Fruit fly (Drosophila melanogaster) whole organism, embryonic: ENCODE measurements around the gene CG13829.
A peak's percentile ranks its signal among the peaks of the same experiment; 100 is the strongest.

ENCODE experiments used
- Ada2b ChIP-seq: fragments of 200-800 bp; sonication (Bioruptor generic); IDR thresholded peaks from 2 replicates; pipeline ENCODE4 v1.3.6; 2022; ENCODE audit warnings: missing biosample characterization, missing genetic modification characterization
- Bdp1 ChIP-seq: fragments of 200-800 bp; sonication (Bioruptor generic); optimal IDR thresholded peaks from 3 replicates; lab custom pipeline; 2016; ENCODE audit warnings: missing biosample characterization, missing genetic modification characterization
- CG11398 ChIP-seq: fragments of 200-800 bp; sonication (Bioruptor generic); optimal IDR thresholded peaks from 2 replicates; lab custom pipeline; 2016; ENCODE audit warnings: missing biosample characterization, missing genetic modification characterization
- CG11504 ChIP-seq: fragments of 200-800 bp; sonication (Bioruptor generic); optimal IDR thresholded peaks from 3 replicates; lab custom pipeline; 2019; ENCODE audit warnings: missing biosample characterization, mild to moderate bottlenecking, missing genetic modification characterization, moderate library complexity
- CG12299 ChIP-seq: fragments of 200-800 bp; sonication (Bioruptor generic); optimal IDR thresholded peaks from 2 replicates; lab custom pipeline; 2018; ENCODE audit warnings: missing biosample characterization, mild to moderate bottlenecking, missing genetic modification characterization
- CG14014 ChIP-seq: fragments of 200-800 bp; sonication (Bioruptor generic); IDR thresholded peaks from 2 replicates; pipeline ENCODE4 v1.3.6; 2022; ENCODE audit warnings: missing biosample characterization, missing genetic modification characterization
- CG14710 ChIP-seq: fragments of 200-800 bp; sonication (Bioruptor generic); optimal IDR thresholded peaks from 3 replicates; lab custom pipeline; 2019; ENCODE audit warnings: missing biosample characterization, mild to moderate bottlenecking, missing genetic modification characterization, moderate library complexity
- CG1529 ChIP-seq: fragments of 200-800 bp; sonication (Bioruptor generic); optimal IDR thresholded peaks from 3 replicates; lab custom pipeline; 2018; ENCODE audit warnings: missing biosample characterization, missing genetic modification characterization
- CG1603 ChIP-seq: fragments of 200-800 bp; sonication (Bioruptor generic); optimal IDR thresholded peaks from 2 replicates; lab custom pipeline; 2019; ENCODE audit warnings: missing biosample characterization, mild to moderate bottlenecking, missing genetic modification characterization, moderate library complexity
- CG1647 ChIP-seq: fragments of 200-800 bp; sonication (Bioruptor generic); optimal IDR thresholded peaks from 3 replicates; lab custom pipeline; 2016; ENCODE audit warnings: missing biosample characterization, missing genetic modification characterization
- CG16815 ChIP-seq: fragments of 200-800 bp; sonication (Bioruptor generic); optimal IDR thresholded peaks from 3 replicates; lab custom pipeline; 2017; ENCODE audit warnings: missing biosample characterization, mild to moderate bottlenecking, missing genetic modification characterization
- CG17802 ChIP-seq: fragments of 200-800 bp; sonication (Bioruptor generic); optimal IDR thresholded peaks from 2 replicates; lab custom pipeline; 2018; ENCODE audit warnings: missing biosample characterization, mild to moderate bottlenecking, missing genetic modification characterization, moderate library complexity
- CG17829 ChIP-seq: fragments of 200-800 bp; optimal IDR thresholded peaks from 2 replicates; lab custom pipeline; 2019; ENCODE audit warnings: missing biosample characterization, mild to moderate bottlenecking, missing genetic modification characterization, moderate library complexity
- CG18011 ChIP-seq: fragments of 200-800 bp; sonication (Bioruptor generic); optimal IDR thresholded peaks from 2 replicates; lab custom pipeline; 2017; ENCODE audit warnings: missing biosample characterization, missing genetic modification characterization, mild to moderate bottlenecking, moderate library complexity, missing genotype
- CG18476 ChIP-seq: fragments of 200-800 bp; sonication (Bioruptor generic); optimal IDR thresholded peaks from 2 replicates; lab custom pipeline; 2016; ENCODE audit warnings: missing biosample characterization, mild to moderate bottlenecking, missing genetic modification characterization
- CG2678 ChIP-seq: fragments of 200-800 bp; sonication (Bioruptor generic); optimal IDR thresholded peaks from 3 replicates; lab custom pipeline; 2019; ENCODE audit warnings: missing biosample characterization, mild to moderate bottlenecking, missing genetic modification characterization, moderate library complexity
- CG3281 ChIP-seq: fragments of 200-800 bp; sonication (Bioruptor generic); optimal IDR thresholded peaks from 3 replicates; lab custom pipeline; 2017; ENCODE audit warnings: missing biosample characterization, mild to moderate bottlenecking, missing genetic modification characterization
- CG33557 ChIP-seq: fragments of 200-800 bp; sonication (Bioruptor generic); optimal IDR thresholded peaks from 2 replicates; lab custom pipeline; 2019; ENCODE audit warnings: missing biosample characterization, mild to moderate bottlenecking, missing genetic modification characterization, moderate library complexity
- CG4282 ChIP-seq: fragments of 200-800 bp; sonication (Bioruptor generic); optimal IDR thresholded peaks from 2 replicates; lab custom pipeline; 2016; ENCODE audit warnings: missing biosample characterization, missing genetic modification characterization
- CG5953 ChIP-seq: fragments of 200-800 bp; sonication (Bioruptor generic); IDR thresholded peaks from 2 replicates; pipeline ENCODE4 v1.3.6; 2022; ENCODE audit warnings: missing biosample characterization, missing genetic modification characterization
- CG6254 ChIP-seq: fragments of 200-800 bp; sonication (Bioruptor generic); optimal IDR thresholded peaks from 3 replicates; lab custom pipeline; 2017; ENCODE audit warnings: mild to moderate bottlenecking, missing biosample characterization, missing genetic modification reagents, missing genetic modification characterization
- CG7556 ChIP-seq: fragments of 200-800 bp; sonication (Bioruptor generic); optimal IDR thresholded peaks from 2 replicates; lab custom pipeline; 2017; ENCODE audit warnings: missing biosample characterization, mild to moderate bottlenecking, missing genetic modification characterization
- CG8388 ChIP-seq: fragments of 200-800 bp; sonication (Bioruptor generic); optimal IDR thresholded peaks from 2 replicates; lab custom pipeline; 2019; ENCODE audit warnings: missing biosample characterization, mild to moderate bottlenecking, missing genetic modification characterization, moderate library complexity
- CHES-1-like ChIP-seq: fragments of 200-800 bp; sonication (Bioruptor generic); optimal IDR thresholded peaks from 2 replicates; lab custom pipeline; 2016; ENCODE audit warnings: missing biosample characterization, missing genetic modification characterization
- Dad ChIP-seq: fragments of 200-800 bp; sonication (Bioruptor generic); optimal IDR thresholded peaks from 3 replicates; lab custom pipeline; 2016; ENCODE audit warnings: missing biosample characterization, missing genetic modification characterization
- ERR ChIP-seq: fragments of 200-800 bp; sonication (Bioruptor generic); optimal IDR thresholded peaks from 2 replicates; lab custom pipeline; 2016; ENCODE audit warnings: missing biosample characterization, missing genetic modification characterization
- Hmr ChIP-seq: fragments of 200-800 bp; sonication (Bioruptor generic); optimal IDR thresholded peaks from 3 replicates; lab custom pipeline; 2017; ENCODE audit warnings: mild to moderate bottlenecking, missing biosample characterization, missing genetic modification reagents, missing genetic modification characterization
- Mes4 ChIP-seq: fragments of 200-800 bp; sonication (Bioruptor generic); optimal IDR thresholded peaks from 2 replicates; lab custom pipeline; 2016; ENCODE audit warnings: missing biosample characterization, missing genetic modification characterization
- Nf-YA ChIP-seq: fragments of 200-800 bp; sonication (Bioruptor generic); IDR thresholded peaks from 2 replicates; pipeline ENCODE4 v1.3.6; 2022; ENCODE audit warnings: missing biosample characterization, missing genetic modification characterization
- Oaz ChIP-seq: fragments of 200-800 bp; sonication (Bioruptor generic); IDR thresholded peaks from 2 replicates; pipeline ENCODE4 v1.3.6; 2022; ENCODE audit warnings: missing biosample characterization, missing genetic modification characterization
- Optix ChIP-seq: fragments of 200-800 bp; sonication (Bioruptor generic); IDR thresholded peaks from 3 replicates; pipeline ENCODE4 v1.3.6; 2022; ENCODE audit warnings: missing biosample characterization, missing genetic modification characterization
- Ravus ChIP-seq: fragments of 200-800 bp; sonication (Bioruptor generic); IDR thresholded peaks from 2 replicates; pipeline ENCODE4 v1.3.6; 2022; ENCODE audit warnings: missing biosample characterization, missing genetic modification characterization
- Rx ChIP-seq: fragments of 200-800 bp; sonication (Bioruptor generic); IDR thresholded peaks from 2 replicates; pipeline ENCODE4 v1.3.6; 2022; ENCODE audit warnings: missing biosample characterization, missing genetic modification characterization
- Stat92E ChIP-seq, 3 experiments: fragments of >200 bp in 2 of 3; fragments of 200-800 bp in 1 of 3; sonication (Bioruptor generic) in 1 of 3; optimal IDR thresholded peaks; 2 replicates each; lab custom pipeline; 2017 to 2019; ENCODE audit warnings: missing biosample characterization in 3 of 3, missing genetic modification characterization in 3 of 3, mild to moderate bottlenecking in 1 of 3, moderate library complexity in 1 of 3
- TFAM ChIP-seq: fragments of 200-800 bp; sonication (Bioruptor generic); optimal IDR thresholded peaks from 2 replicates; lab custom pipeline; 2017; ENCODE audit warnings: missing biosample characterization, missing genetic modification characterization, inconsistent platforms
- Taf1 ChIP-seq: fragments of 200-800 bp; sonication (Bioruptor generic); IDR thresholded peaks from 2 replicates; pipeline ENCODE4 v1.3.6; 2022; ENCODE audit warnings: missing biosample characterization, missing genetic modification characterization
- chif ChIP-seq, 2 experiments: fragments of 200-800 bp; sonication (Bioruptor generic); optimal IDR thresholded peaks; 3 replicates each; lab custom pipeline; 2016; ENCODE audit warnings: missing biosample characterization in 2 of 2, missing genetic modification characterization in 2 of 2
- croc ChIP-seq: fragments of 200-800 bp; sonication (Bioruptor generic); conservative IDR thresholded peaks from 3 replicates; pipeline ENCODE4 v1.3.6; 2022; ENCODE audit warnings: missing biosample characterization, missing genetic modification characterization
- dysf ChIP-seq: fragments of 200-800 bp; sonication (Bioruptor generic); IDR thresholded peaks from 3 replicates; pipeline ENCODE4 v1.3.6; 2022; ENCODE audit warnings: missing biosample characterization, missing genetic modification characterization
- fru ChIP-seq: fragments of >200 bp; optimal IDR thresholded peaks from 2 replicates; lab custom pipeline; 2017
- gce ChIP-seq: fragments of 200-800 bp; sonication (Bioruptor generic); IDR thresholded peaks from 3 replicates; pipeline ENCODE4 v1.3.6; 2022; ENCODE audit warnings: missing biosample characterization, missing genetic modification characterization
- luna ChIP-seq: fragments of 200-800 bp; sonication (Bioruptor generic); optimal IDR thresholded peaks from 2 replicates; lab custom pipeline; 2016; ENCODE audit warnings: missing biosample characterization, missing genetic modification characterization
- rib ChIP-seq: fragments of 200-800 bp; sonication (Bioruptor generic); IDR thresholded peaks from 2 replicates; pipeline ENCODE4 v1.3.6; 2022; ENCODE audit warnings: missing biosample characterization, missing genetic modification characterization
- sna ChIP-seq: fragments of 200-800 bp; sonication (Bioruptor generic); IDR thresholded peaks from 2 replicates; pipeline ENCODE4 v1.3.6; 2022; ENCODE audit warnings: missing biosample characterization, missing genetic modification characterization; ENCODE audit not compliant: partially characterized antibody
- stwl ChIP-seq: fragments of 200-800 bp; sonication (Bioruptor generic); optimal IDR thresholded peaks from 3 replicates; lab custom pipeline; 2018; ENCODE audit warnings: missing biosample characterization, mild to moderate bottlenecking, missing genetic modification characterization, moderate library complexity
- tup ChIP-seq: fragments of 200-800 bp; sonication (Bioruptor generic); optimal IDR thresholded peaks from 2 replicates; lab custom pipeline; 2016; ENCODE audit warnings: missing biosample characterization, mild to moderate bottlenecking, missing genetic modification characterization, moderate library complexity
- wek ChIP-seq: fragments of 200-800 bp; sonication (Bioruptor generic); optimal IDR thresholded peaks from 3 replicates; lab custom pipeline; 2018; ENCODE audit warnings: missing biosample characterization, mild to moderate bottlenecking, missing genetic modification characterization, moderate library complexity
- zen ChIP-seq: fragments of 200-800 bp; sonication (Bioruptor generic); optimal IDR thresholded peaks from 3 replicates; lab custom pipeline; 2018; ENCODE audit warnings: missing biosample characterization, mild to moderate bottlenecking, missing genetic modification characterization, moderate library complexity
- zfh1 ChIP-seq: fragments of 200-800 bp; sonication (Bioruptor generic); IDR thresholded peaks from 3 replicates; pipeline ENCODE4 v1.3.6; 2022; ENCODE audit warnings: missing biosample characterization, missing genetic modification characterization

Gene CG13829

dm6 chr3R:23117683-23118470, 43.3 kb downstream of the CG13829 start, which contains the start of the genes Rassf and CenB1A (continued):
- TF ChIP-seq CG7556 (GFP tag; lab: Kevin White, UChicago): no peak
- no peak for TF ChIP-seq CG5953 (GFP tag; lab: Robert Waterston, UW)
- peak in 1 of 2 experiments; percentile 36 for TF ChIP-seq chif (GFP tag; optimal IDR thresholded peaks at IDR 0.05; lab: Kevin White, UChicago)
- no peak for TF ChIP-seq CG3281
- no peak for TF ChIP-seq Optix (GFP tag; lab: Robert Waterston, UW)
- no peak for TF ChIP-seq CG16815
- peak; percentile 6 for TF ChIP-seq CG17829 (tag; lab: Kevin White, UChicago)
- TF ChIP-seq Ada2b: peak; percentile 17; the same call in 1 of the 2 replicates
- TF ChIP-seq zfh1 (GFP tag; lab: Robert Waterston, UW): peak; percentile 59; the same call in 1 of the 3 replicates
- TF ChIP-seq CG6254 (GFP tag; lab: Kevin White, UChicago): no peak
- TF ChIP-seq CG2678: peak; percentile 33
- peak; percentile 41; the same call in 1 of the 3 replicates for TF ChIP-seq dysf
- TF ChIP-seq wek: no peak
- TF ChIP-seq Bdp1 (GFP tag; lab: Kevin White, UChicago): peak; percentile 37
- no peak for TF ChIP-seq CG1647 (GFP tag; lab: Kevin White, UChicago)
- TF ChIP-seq CG14014: no peak; the same call in 1 of the 2 replicates
- peak; percentile 60 for TF ChIP-seq CG14710 (tag; lab: Kevin White, UChicago)
- TF ChIP-seq luna: no peak
- TF ChIP-seq Taf1 (GFP tag; lab: Robert Waterston, UW): 0 out of 2 replicates have a peak, but pooled peaks have one; percentile 11
- peak; percentile 3 for TF ChIP-seq Hmr (GFP tag; lab: Kevin White, UChicago)
- TF ChIP-seq tup (GFP tag; lab: Kevin White, UChicago): no peak
- TF ChIP-seq CG4282 (GFP tag; lab: Kevin White, UChicago): peak; percentile 23
- TF ChIP-seq CG17802 (tag; lab: Kevin White, UChicago): peak; percentile 9
- no peak for TF ChIP-seq Mes4 (GFP tag; lab: Kevin White, UChicago)
- TF ChIP-seq sna: peak; percentile 62
- peak; percentile 87 for TF ChIP-seq stwl (tag; lab: Kevin White, UChicago)
- peak; percentile 34 for TF ChIP-seq ERR
- TF ChIP-seq CG18011 (GFP tag; lab: Kevin White, UChicago): no peak
- no peak for TF ChIP-seq Nf-YA (GFP tag; lab: Robert Waterston, UW)
- no peak for TF ChIP-seq CG1529
- no peak for TF ChIP-seq zen
- TF ChIP-seq CG18476 (GFP tag; lab: Kevin White, UChicago): peak; percentile 36
- no peak for TF ChIP-seq TFAM (GFP tag; lab: Kevin White, UChicago)
- TF ChIP-seq croc (GFP tag; lab: Robert Waterston, UW): no peak
- peak; percentile 9; the same call in 1 of the 2 replicates for TF ChIP-seq rib (GFP tag; lab: Robert Waterston, UW)
- TF ChIP-seq gce: no peak
- TF ChIP-seq CG12299: no peak
- TF ChIP-seq CG11504 (tag; lab: Kevin White, UChicago): no peak
- TF ChIP-seq Oaz (GFP tag; lab: Robert Waterston, UW): 0 out of 2 replicates have a peak, but pooled peaks have one; percentile 28
- TF ChIP-seq fru (lab: Kevin White, UChicago): no peak
- TF ChIP-seq Stat92E (GFP tag; optimal IDR thresholded peaks at IDR 0.05; lab: Kevin White, UChicago): no peak
- TF ChIP-seq Ravus (GFP tag; lab: Robert Waterston, UW): no peak; the same call in 1 of the 2 replicates
- TF ChIP-seq Dad (GFP tag; lab: Kevin White, UChicago): no peak
- TF ChIP-seq CG8388 (GFP tag; lab: Kevin White, UChicago): peak; percentile 9
- TF ChIP-seq CHES-1-like (GFP tag; lab: Kevin White, UChicago): peak; percentile 56
- TF ChIP-seq CG33557 (GFP tag; lab: Kevin White, UChicago): peak; percentile 11
- no peak for TF ChIP-seq Rx (GFP tag; lab: Robert Waterston, UW)
- peak; percentile 28 for TF ChIP-seq CG1603
- no peak for TF ChIP-seq CG11398 (GFP tag; lab: Kevin White, UChicago)
